Fruit fly (Drosophila melanogaster): Measurements from ENCODE around the gene hop.
A peak's percentile ranks its signal among the peaks of the same experiment; 100 is the strongest.

Gene hop

DNA sequence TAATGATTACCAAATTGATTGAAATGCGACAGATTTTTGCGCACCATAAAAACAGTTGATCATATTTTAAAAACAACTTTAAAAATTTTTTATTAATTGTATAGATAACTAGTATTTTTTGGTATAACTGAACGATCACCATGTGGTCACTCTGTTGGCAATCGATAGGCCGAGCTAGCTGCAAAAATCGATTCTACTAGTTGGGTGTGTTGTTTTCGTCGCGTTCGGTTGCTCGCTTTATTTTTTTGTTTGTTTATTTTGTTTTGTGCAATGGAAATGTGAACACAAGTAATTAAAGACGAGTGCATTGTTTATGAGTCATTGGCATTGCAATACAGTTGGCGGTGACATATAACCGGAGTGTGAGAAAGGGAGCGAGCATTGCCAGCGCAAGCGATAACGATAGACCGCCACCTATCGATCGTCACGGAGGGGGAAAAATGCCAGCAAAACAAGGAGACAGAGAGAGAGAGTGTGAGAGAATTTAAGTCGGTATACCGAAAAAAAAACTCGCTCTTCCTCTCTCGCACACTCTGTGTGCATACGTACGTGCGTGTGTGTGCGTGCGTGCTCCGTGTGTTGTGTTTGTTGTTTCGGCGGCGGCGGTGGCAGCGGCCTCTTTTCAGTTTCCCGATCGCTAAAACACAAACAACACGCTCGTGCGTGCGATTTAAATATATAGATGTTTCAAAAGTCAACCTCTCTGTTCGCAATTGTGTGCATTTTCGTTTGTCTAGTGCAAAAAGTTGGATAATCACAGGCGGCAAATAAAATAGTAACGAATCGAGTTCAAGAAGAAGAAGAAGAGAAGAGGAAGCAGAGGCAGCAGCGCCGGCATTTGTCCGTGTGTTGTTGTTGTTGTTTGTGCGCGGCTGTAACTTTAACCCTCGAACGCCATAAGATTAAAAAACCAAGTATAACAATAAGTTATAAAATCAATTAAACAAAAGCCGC is 21.9 kb upstream of the hop start (continued):
- TF ChIP-seq Jra (GFP tag; optimal IDR thresholded peaks at IDR 0.05) (peak; percentile 28), ey (GFP tag; optimal IDR thresholded peaks at IDR 0.05) (no peak), dl (GFP tag; optimal IDR thresholded peaks at IDR 0.05; ENCODE audit: insufficient read depth in 1 of 2, partially characterized antibody in 2 of 2) (peak; percentile 82 to 88)

dm6 chrX:11385498-11385897 is 17.6 kb upstream of the hop start:
- no peak for TF ChIP-seq CG32264 (GFP tag; optimal IDR thresholded peaks at IDR 0.05)
- TF ChIP-seq h (GFP tag; optimal IDR thresholded peaks at IDR 0.05) = no peak
- TF ChIP-seq Myc (optimal IDR thresholded peaks at IDR 0.05) = no peak
- no peak for TF ChIP-seq jim (GFP tag; optimal IDR thresholded peaks at IDR 0.05)

- no peak for TF ChIP-seq GATAd (GFP tag; optimal IDR thresholded peaks at IDR 0.05)
- no peak for TF ChIP-seq psq (GFP tag; optimal IDR thresholded peaks at IDR 0.05)
- TF ChIP-seq dmrt93B (GFP tag; optimal IDR thresholded peaks at IDR 0.05) = peak; percentile 2
- no peak for TF ChIP-seq Hr78 (GFP tag; optimal IDR thresholded peaks at IDR 0.05)
- TF ChIP-seq woc (GFP tag; optimal IDR thresholded peaks at IDR 0.05) = no peak
- TF ChIP-seq fru (GFP tag; optimal IDR thresholded peaks at IDR 0.05) = peak; percentile 50
- no peak for TF ChIP-seq usp (GFP tag; optimal IDR thresholded peaks at IDR 0.05)
- TF ChIP-seq Rel (GFP tag; optimal IDR thresholded peaks at IDR 0.05) = no peak
- TF ChIP-seq Rel (tag; optimal IDR thresholded peaks at IDR 0.05) = no peak
- TF ChIP-seq Mio (GFP tag; optimal IDR thresholded peaks at IDR 0.05) = no peak
- no peak for TF ChIP-seq Jra (GFP tag; optimal IDR thresholded peaks at IDR 0.05)
- no peak for TF ChIP-seq br (GFP tag; optimal IDR thresholded peaks at IDR 0.05)
- no peak for TF ChIP-seq sage (GFP tag; optimal IDR thresholded peaks at IDR 0.05)
- TF ChIP-seq Sp1 (GFP tag; optimal IDR thresholded peaks at IDR 0.05) = peak; percentile 31
- peak; percentile 36 for TF ChIP-seq HLH106 (tag; optimal IDR thresholded peaks at IDR 0.05)
- TF ChIP-seq sv (GFP tag; optimal IDR thresholded peaks at IDR 0.05) = peak; percentile 72
- TF ChIP-seq h (GFP tag; optimal IDR thresholded peaks at IDR 0.05) = peak; percentile 37
- TF ChIP-seq lola (GFP tag; optimal IDR thresholded peaks at IDR 0.05) = no peak
- TF ChIP-seq N (GFP tag; optimal IDR thresholded peaks at IDR 0.05) = no peak
- peak; percentile 26 for TF ChIP-seq rgr (GFP tag; optimal IDR thresholded peaks at IDR 0.05)
- TF ChIP-seq CG32264 (GFP tag; optimal IDR thresholded peaks at IDR 0.05) = no peak
- TF ChIP-seq Abd-B (GFP tag; optimal IDR thresholded peaks at IDR 0.05) = no peak
- TF ChIP-seq tai (GFP tag; optimal IDR thresholded peaks at IDR 0.05) = no peak
- no peak for TF ChIP-seq dsf (GFP tag; optimal IDR thresholded peaks at IDR 0.05; ENCODE audit: borderline replicate concordance)
- TF ChIP-seq Vsx2 (GFP tag; optimal IDR thresholded peaks at IDR 0.05; ENCODE audit: partially characterized antibody) = no peak
- TF ChIP-seq jim (GFP tag; optimal IDR thresholded peaks at IDR 0.05) = no peak
- TF ChIP-seq Hnf4 (GFP tag; optimal IDR thresholded peaks at IDR 0.05) = no peak
- no peak for TF ChIP-seq Dfd (GFP tag; optimal IDR thresholded peaks at IDR 0.05)
- peak; percentile 21 for TF ChIP-seq ey (GFP tag; optimal IDR thresholded peaks at IDR 0.05)
- TF ChIP-seq foxo (GFP tag; optimal IDR thresholded peaks at IDR 0.05) = peak in 1 of 2 experiments; percentile 71
- TF ChIP-seq Dif (GFP tag; optimal IDR thresholded peaks at IDR 0.05; ENCODE audit: partially characterized antibody) = no peak
- no peak for TF ChIP-seq CrebA (GFP tag; optimal IDR thresholded peaks at IDR 0.05; ENCODE audit: borderline replicate concordance)
- peak; percentile 2 for TF ChIP-seq OdsH (GFP tag; optimal IDR thresholded peaks at IDR 0.05)
Observed at dm6 chrX:11384023-11384444, 16.1 kb upstream of the hop start.

DNA sequence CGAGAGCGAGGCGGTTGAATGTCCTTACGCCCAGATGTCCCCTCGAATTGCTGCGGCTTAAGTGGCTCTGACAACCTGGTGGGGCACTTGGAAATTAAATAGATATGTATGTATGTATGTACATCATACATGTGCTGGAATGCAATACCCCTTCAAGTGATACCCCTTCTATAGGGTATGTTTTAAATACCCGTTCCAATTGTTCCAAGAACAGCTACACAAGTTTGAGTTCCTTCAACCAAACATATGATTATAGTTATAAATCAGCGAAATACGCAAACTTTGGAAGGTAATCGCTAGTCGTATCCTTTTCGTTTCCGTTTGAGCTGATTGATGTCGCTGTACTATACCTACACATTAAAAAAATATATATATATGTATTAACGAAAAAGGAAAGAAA is 15.6 kb upstream of the hop start:
- no peak for TF ChIP-seq jim (GFP tag; optimal IDR thresholded peaks at IDR 0.05)
- no peak for TF ChIP-seq dsf (GFP tag; optimal IDR thresholded peaks at IDR 0.05; ENCODE audit: borderline replicate concordance)
- TF ChIP-seq br (GFP tag; optimal IDR thresholded peaks at IDR 0.05) = no peak
- no peak for TF ChIP-seq Abd-B (GFP tag; optimal IDR thresholded peaks at IDR 0.05)
- TF ChIP-seq Jra (GFP tag; optimal IDR thresholded peaks at IDR 0.05) = no peak
- TF ChIP-seq dmrt93B (GFP tag; optimal IDR thresholded peaks at IDR 0.05) = no peak
- TF ChIP-seq dl (GFP tag; optimal IDR thresholded peaks at IDR 0.05; ENCODE audit: insufficient read depth in 1 of 2, partially characterized antibody in 2 of 2) = no peak
- TF ChIP-seq CG9705 (GFP tag; optimal IDR thresholded peaks at IDR 0.05) = no peak
- TF ChIP-seq h (GFP tag; optimal IDR thresholded peaks at IDR 0.05) = no peak
- no peak for TF ChIP-seq lola (GFP tag; optimal IDR thresholded peaks at IDR 0.05)
- no peak for TF ChIP-seq usp (GFP tag; optimal IDR thresholded peaks at IDR 0.05)
